Fruit fly (Drosophila melanogaster): ENCODE measurements around the gene PIG-P.

Gene PIG-P

DNA sequence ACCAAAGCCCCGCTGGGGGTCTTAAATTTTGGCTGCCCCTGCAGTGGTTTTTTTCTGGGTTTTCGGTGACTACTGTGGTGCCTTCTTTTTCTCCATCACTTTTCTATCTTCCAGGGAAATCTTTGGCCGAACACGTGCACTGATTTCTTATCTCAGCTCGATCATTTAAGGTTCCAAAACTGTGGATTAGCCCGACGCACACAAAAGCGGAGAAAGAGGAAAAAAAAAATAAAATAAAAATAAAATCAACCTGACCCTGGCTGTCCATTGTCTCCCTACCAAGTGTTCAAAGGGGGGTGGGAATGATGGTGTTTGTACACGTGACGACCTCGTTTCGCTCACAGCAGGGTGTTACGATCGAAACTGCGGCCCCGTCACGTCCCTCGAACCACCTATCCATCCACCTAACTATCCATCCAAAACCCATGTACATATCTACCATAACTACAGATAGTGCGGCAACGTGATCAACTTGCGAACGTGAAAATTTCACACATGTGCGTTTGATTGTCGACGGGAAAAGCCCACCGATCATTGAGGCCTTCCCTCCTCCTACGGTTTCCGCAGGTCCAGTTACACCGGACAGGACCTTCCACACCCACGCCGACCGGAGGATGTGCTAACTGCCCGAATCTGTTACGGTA lies 31.3 kb downstream of the PIG-P start:
- peak; percentile 16 for TF ChIP-seq ac (GFP tag; optimal IDR thresholded peaks at IDR 0.05)
- peak; percentile 33 for TF ChIP-seq p53 (GFP tag; optimal IDR thresholded peaks at IDR 0.05)
- peak; percentile 98 for TF ChIP-seq grn (GFP tag; optimal IDR thresholded peaks at IDR 0.05)
- peak; percentile 62 for TF ChIP-seq kni (GFP tag; optimal IDR thresholded peaks at IDR 0.05)
- no peak for TF ChIP-seq CG4282 (GFP tag; optimal IDR thresholded peaks at IDR 0.05)
- no peak for TF ChIP-seq Dref (GFP tag; IDR thresholded peaks at IDR 0.05)
- no peak for TF ChIP-seq lov (optimal IDR thresholded peaks at IDR 0.05)
- TF ChIP-seq lov (GFP tag; IDR thresholded peaks at IDR 0.05) = 0 out of 3 replicates have a peak, but pooled peaks have one; percentile 60
- TF ChIP-seq tll (GFP tag; optimal IDR thresholded peaks at IDR 0.05) = peak in 1 of 2 experiments; percentile 53
- peak; percentile 93 for TF ChIP-seq sqz (GFP tag; optimal IDR thresholded peaks at IDR 0.05)
- TF ChIP-seq cwo (GFP tag; optimal IDR thresholded peaks at IDR 0.05) = peak; percentile 69
- peak; percentile 38 for TF ChIP-seq D (optimal IDR thresholded peaks at IDR 0.05)
- peak; percentile 15 for TF ChIP-seq D (GFP tag; optimal IDR thresholded peaks at IDR 0.05)
- peak; percentile 49 for TF ChIP-seq Kr (GFP tag; optimal IDR thresholded peaks at IDR 0.05)
- TF ChIP-seq sd (tag; optimal IDR thresholded peaks at IDR 0.05) = no peak
- 0 out of 2 replicates have a peak, but pooled peaks have one; percentile 5 for TF ChIP-seq CG17328 (GFP tag; IDR thresholded peaks at IDR 0.05)
- peak; percentile 75 for TF ChIP-seq pros (GFP tag; optimal IDR thresholded peaks at IDR 0.05)
- 0 out of 2 replicates have a peak, but pooled peaks have one; percentile 45 for TF ChIP-seq Awh (GFP tag; IDR thresholded peaks at IDR 0.05)
- TF ChIP-seq GATAe (GFP tag; conservative IDR thresholded peaks at IDR 0.05) = no peak
- TF ChIP-seq twi (tag; optimal IDR thresholded peaks at IDR 0.05) = peak; percentile 50
- TF ChIP-seq CG16779 (GFP tag; IDR thresholded peaks at IDR 0.05) = no peak
- TF ChIP-seq Stat92E (GFP tag; optimal IDR thresholded peaks at IDR 0.05) = peak in 1 of 3 experiments; percentile 57
- TF ChIP-seq sens (GFP tag) = peak; percentile 67
- no peak for TF ChIP-seq CG10431 (GFP tag; optimal IDR thresholded peaks at IDR 0.05)
- TF ChIP-seq CG17359 (tag; optimal IDR thresholded peaks at IDR 0.05) = peak; percentile 71
- 0 out of 2 replicates have a peak, but pooled peaks have one; percentile 23 for TF ChIP-seq sim (GFP tag; IDR thresholded peaks at IDR 0.05)
- no peak for TF ChIP-seq odd (GFP tag; optimal IDR thresholded peaks at IDR 0.05)
- peak; percentile 53; the same call in 1 of the 2 replicates for TF ChIP-seq crol (GFP tag; IDR thresholded peaks at IDR 0.05)
- peak; percentile 52 for TF ChIP-seq CG15479 (GFP tag; optimal IDR thresholded peaks at IDR 0.05)
- no peak for TF ChIP-seq cad (GFP tag; optimal IDR thresholded peaks at IDR 0.05)

DNA sequence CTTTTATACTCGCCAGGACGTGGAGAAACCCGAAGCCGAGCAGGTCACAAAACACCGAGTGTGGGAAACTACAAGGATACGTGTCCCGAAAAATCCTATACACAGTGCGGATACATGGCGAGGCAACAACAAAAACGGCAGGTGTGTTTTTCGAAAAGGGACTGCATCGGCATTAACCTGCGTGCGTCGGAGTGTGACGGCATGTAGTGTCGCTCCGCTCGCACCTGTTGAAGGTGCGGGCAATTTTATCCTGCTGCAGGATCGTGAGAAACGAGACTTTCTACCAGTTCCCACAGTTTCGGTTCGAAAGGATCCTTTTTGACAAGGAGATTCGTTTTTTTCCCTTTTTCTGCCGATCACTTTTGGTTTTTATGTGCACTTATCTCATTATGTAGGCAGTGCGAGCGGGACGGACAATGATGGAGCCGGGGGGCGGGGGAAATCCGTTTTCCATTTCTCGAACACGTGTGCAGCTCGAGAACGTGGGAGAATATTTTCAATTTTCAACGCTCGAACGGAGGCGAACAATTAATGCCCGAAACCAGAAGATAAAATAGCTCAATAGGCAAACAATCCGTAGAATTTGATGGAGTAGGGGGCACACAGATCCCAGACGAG lies 33.3 kb downstream of the PIG-P start:
- no peak for TF ChIP-seq CG8290 (GFP tag; optimal IDR thresholded peaks at IDR 0.05)
- no peak for TF ChIP-seq CG8290 (tag; optimal IDR thresholded peaks at IDR 0.05)
- peak; percentile 99 for TF ChIP-seq ac (GFP tag; optimal IDR thresholded peaks at IDR 0.05)
- peak; percentile 90 for TF ChIP-seq twi (tag; optimal IDR thresholded peaks at IDR 0.05)
- no peak for TF ChIP-seq jumu (GFP tag; optimal IDR thresholded peaks at IDR 0.05)
- peak; percentile 12 for TF ChIP-seq h (optimal IDR thresholded peaks at IDR 0.05)
- TF ChIP-seq CG12391 (tag; optimal IDR thresholded peaks at IDR 0.05) = no peak
- no peak for TF ChIP-seq CG11456 (GFP tag; IDR thresholded peaks at IDR 0.05)
- TF ChIP-seq D (optimal IDR thresholded peaks at IDR 0.05) = peak; percentile 22
- no peak for TF ChIP-seq D (GFP tag; optimal IDR thresholded peaks at IDR 0.05)
- TF ChIP-seq CG18262 (tag; optimal IDR thresholded peaks at IDR 0.05) = no peak
- no peak for TF ChIP-seq fd3F (GFP tag; optimal IDR thresholded peaks at IDR 0.05)
- peak; percentile 55 for TF ChIP-seq cad (GFP tag; optimal IDR thresholded peaks at IDR 0.05)
- peak; percentile 48 for TF ChIP-seq kni (GFP tag; optimal IDR thresholded peaks at IDR 0.05)
- TF ChIP-seq bcd (GFP tag; optimal IDR thresholded peaks at IDR 0.05) = no peak
- TF ChIP-seq sens (GFP tag) = peak; percentile 86
- TF ChIP-seq Kr (GFP tag; optimal IDR thresholded peaks at IDR 0.05) = peak; percentile 44
- TF ChIP-seq tll (GFP tag; optimal IDR thresholded peaks at IDR 0.05) = peak in 1 of 2 experiments; percentile 78
- no peak for TF ChIP-seq CG14965 (GFP tag; optimal IDR thresholded peaks at IDR 0.05; ENCODE audit: borderline replicate concordance)
- no peak for TF ChIP-seq maf-S (GFP tag; optimal IDR thresholded peaks at IDR 0.05)
- no peak for TF ChIP-seq gce (GFP tag; IDR thresholded peaks at IDR 0.05)
- TF ChIP-seq CG13424 (tag; optimal IDR thresholded peaks at IDR 0.05) = no peak
- TF ChIP-seq CG34224 (GFP tag; IDR thresholded peaks at IDR 0.05; ENCODE audit: partially characterized antibody) = no peak
- TF ChIP-seq CG6254 (GFP tag; optimal IDR thresholded peaks at IDR 0.05) = no peak
- peak; percentile 18 for TF ChIP-seq nerfin-1 (tag; optimal IDR thresholded peaks at IDR 0.05)
- no peak for TF ChIP-seq ap (GFP tag; IDR thresholded peaks at IDR 0.05)
- TF ChIP-seq sqz (GFP tag; optimal IDR thresholded peaks at IDR 0.05) = peak; percentile 9
- TF ChIP-seq CG4282 (GFP tag; optimal IDR thresholded peaks at IDR 0.05) = no peak

Measured in whole organism, embryonic.